Fruit fly (Drosophila melanogaster): ENCODE data around the gene SP1029.

Gene SP1029

DNA sequence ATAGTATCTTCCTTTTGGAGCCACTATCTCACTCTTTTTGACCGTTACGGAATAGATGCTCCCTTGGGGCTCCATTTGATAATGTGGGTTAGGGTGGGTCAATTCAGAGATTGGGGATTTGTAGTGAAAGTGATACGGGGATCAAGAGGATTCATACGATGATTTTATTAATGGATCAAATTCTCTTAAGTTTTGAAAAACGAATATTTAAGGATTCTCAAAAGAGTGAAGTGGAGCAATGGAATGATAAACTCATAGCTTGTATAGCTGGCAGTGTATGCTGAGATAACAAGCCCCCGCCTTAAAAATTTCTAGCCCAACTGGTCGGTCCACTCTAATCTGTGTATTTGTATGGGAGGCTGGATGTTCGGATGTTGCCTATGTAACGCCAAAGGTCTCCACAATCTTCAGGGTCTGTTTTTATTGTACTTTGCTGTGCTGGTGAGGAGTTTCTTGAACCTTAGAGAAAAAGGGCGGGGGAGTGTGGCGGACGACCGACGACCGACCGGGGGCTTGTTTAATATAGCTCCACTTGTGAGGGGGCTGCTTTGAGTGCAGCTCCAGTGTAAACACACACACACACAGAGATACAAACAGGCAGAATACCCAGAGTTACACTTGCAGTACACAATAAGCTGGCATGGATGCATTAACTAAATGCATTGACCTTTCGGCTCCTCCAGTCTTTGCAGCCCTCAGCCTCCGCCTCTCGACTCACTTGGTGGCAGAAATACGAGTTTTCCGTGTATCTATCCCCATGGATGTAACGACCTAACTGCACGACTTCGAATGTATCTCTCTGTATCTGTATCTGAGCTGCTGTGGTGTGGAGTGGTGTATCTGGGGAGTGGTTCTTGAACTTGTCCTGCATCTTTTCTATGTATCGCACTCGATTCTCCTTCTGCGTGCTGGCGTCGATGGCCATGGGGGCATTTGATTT is 30.7 kb upstream of the SP1029 start:
- peak; percentile 85 for TF ChIP-seq CG14655 (GFP tag; optimal IDR thresholded peaks at IDR 0.05)
- no peak for TF ChIP-seq CG10348 (GFP tag; IDR thresholded peaks at IDR 0.05)
- TF ChIP-seq Pif1B (GFP tag; optimal IDR thresholded peaks at IDR 0.05): peak; percentile 67
- peak; percentile 37 for TF ChIP-seq D1 (tag; optimal IDR thresholded peaks at IDR 0.05)
- peak; percentile 35; the same call in 1 of the 2 replicates for TF ChIP-seq CG12605 (GFP tag; IDR thresholded peaks at IDR 0.05)
- peak; percentile 28; the same call in 1 of the 3 replicates for TF ChIP-seq fd96Ca (GFP tag; IDR thresholded peaks at IDR 0.05)
- TF ChIP-seq CG4496 (GFP tag; IDR thresholded peaks at IDR 0.05): peak; percentile 71; the same call in 2 of the 3 replicates
- TF ChIP-seq EcR (GFP tag; optimal IDR thresholded peaks at IDR 0.05): peak; percentile 98
- 0 out of 2 replicates have a peak, but pooled peaks have one; percentile 10 for TF ChIP-seq rn (GFP tag; IDR thresholded peaks at IDR 0.05)
- peak; percentile 65 for TF ChIP-seq CG17806 (tag; optimal IDR thresholded peaks at IDR 0.05)
- TF ChIP-seq CG13204 (GFP tag; optimal IDR thresholded peaks at IDR 0.05): peak; percentile 13
- TF ChIP-seq Pif1A (GFP tag; optimal IDR thresholded peaks at IDR 0.05): peak; percentile 69
- peak; percentile 97 for TF ChIP-seq CG8159 (tag; optimal IDR thresholded peaks at IDR 0.05)
- no peak for TF ChIP-seq CG32121 (GFP tag; IDR thresholded peaks at IDR 0.05)
- TF ChIP-seq CG34367 (tag; optimal IDR thresholded peaks at IDR 0.05): peak; percentile 69
- TF ChIP-seq CG8301 (tag; optimal IDR thresholded peaks at IDR 0.05): peak; percentile 75
- no peak for TF ChIP-seq gl (tag; optimal IDR thresholded peaks at IDR 0.05)
- TF ChIP-seq Snoo (tag; optimal IDR thresholded peaks at IDR 0.05): no peak
- TF ChIP-seq CG9948 (tag; optimal IDR thresholded peaks at IDR 0.05): peak; percentile 79
- TF ChIP-seq Ets98B (GFP tag; IDR thresholded peaks at IDR 0.05): peak; percentile 39; the same call in 1 of the 2 replicates
- TF ChIP-seq CG15710 (tag; optimal IDR thresholded peaks at IDR 0.05): peak; percentile 62

DNA sequence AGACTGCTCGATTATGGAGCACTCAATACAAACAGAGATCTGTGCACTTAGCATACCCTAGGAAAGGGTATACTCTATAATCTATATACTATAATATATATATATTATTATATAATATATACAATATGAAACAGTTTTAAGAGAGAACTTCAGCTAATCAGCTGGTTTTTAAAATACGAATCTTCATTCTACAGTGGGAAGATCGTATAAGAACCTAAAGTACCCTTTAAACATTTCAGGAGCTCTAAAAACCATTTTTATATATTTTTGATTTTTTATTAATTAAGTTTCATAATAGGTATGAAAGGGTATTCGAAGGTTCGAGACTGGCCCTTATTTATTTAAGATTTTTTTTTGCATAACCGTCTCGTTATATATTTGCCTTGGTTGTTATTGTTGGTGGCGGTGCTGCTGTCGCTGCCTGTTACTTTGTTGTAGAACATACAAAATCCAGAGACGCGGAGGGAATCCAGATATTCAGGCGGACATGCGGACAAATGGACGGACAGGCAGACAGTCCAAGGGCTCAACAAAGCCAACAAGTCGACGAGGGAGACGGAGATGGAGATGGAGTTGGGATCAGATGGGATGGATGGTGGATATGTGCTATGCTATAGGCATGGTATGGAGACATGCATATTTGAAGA is 29.4 kb upstream of the SP1029 start:
- TF ChIP-seq Snoo (tag; optimal IDR thresholded peaks at IDR 0.05): no peak
- no peak for TF ChIP-seq CG32121 (GFP tag; IDR thresholded peaks at IDR 0.05)
- peak; percentile 60 for TF ChIP-seq EcR (GFP tag; optimal IDR thresholded peaks at IDR 0.05)
- no peak for TF ChIP-seq gl (tag; optimal IDR thresholded peaks at IDR 0.05)
- peak; percentile 98 for TF ChIP-seq CG8159 (tag; optimal IDR thresholded peaks at IDR 0.05)
- TF ChIP-seq Pif1B (GFP tag; optimal IDR thresholded peaks at IDR 0.05): no peak
- no peak for TF ChIP-seq CG34367 (tag; optimal IDR thresholded peaks at IDR 0.05)
- no peak for TF ChIP-seq Ets98B (GFP tag; IDR thresholded peaks at IDR 0.05)
- no peak for TF ChIP-seq rn (GFP tag; IDR thresholded peaks at IDR 0.05)
- TF ChIP-seq CG10348 (GFP tag; IDR thresholded peaks at IDR 0.05): no peak
- TF ChIP-seq fd96Ca (GFP tag; IDR thresholded peaks at IDR 0.05): no peak
- TF ChIP-seq CG4496 (GFP tag; IDR thresholded peaks at IDR 0.05): 0 out of 3 replicates have a peak, but pooled peaks have one; percentile 47
- TF ChIP-seq CG15710 (tag; optimal IDR thresholded peaks at IDR 0.05): peak; percentile 28
- TF ChIP-seq CG9948 (tag; optimal IDR thresholded peaks at IDR 0.05): peak; percentile 97
- no peak for TF ChIP-seq Pif1A (GFP tag; optimal IDR thresholded peaks at IDR 0.05)
- TF ChIP-seq D1 (tag; optimal IDR thresholded peaks at IDR 0.05): peak; percentile 92
- TF ChIP-seq CG17806 (tag; optimal IDR thresholded peaks at IDR 0.05): peak; percentile 96
- peak; percentile 34 for TF ChIP-seq CG8301 (tag; optimal IDR thresholded peaks at IDR 0.05)
- no peak for TF ChIP-seq CG12605 (GFP tag; IDR thresholded peaks at IDR 0.05)
- TF ChIP-seq CG14655 (GFP tag; optimal IDR thresholded peaks at IDR 0.05): peak; percentile 87
- TF ChIP-seq CG13204 (GFP tag; optimal IDR thresholded peaks at IDR 0.05): peak; percentile 16

DNA sequence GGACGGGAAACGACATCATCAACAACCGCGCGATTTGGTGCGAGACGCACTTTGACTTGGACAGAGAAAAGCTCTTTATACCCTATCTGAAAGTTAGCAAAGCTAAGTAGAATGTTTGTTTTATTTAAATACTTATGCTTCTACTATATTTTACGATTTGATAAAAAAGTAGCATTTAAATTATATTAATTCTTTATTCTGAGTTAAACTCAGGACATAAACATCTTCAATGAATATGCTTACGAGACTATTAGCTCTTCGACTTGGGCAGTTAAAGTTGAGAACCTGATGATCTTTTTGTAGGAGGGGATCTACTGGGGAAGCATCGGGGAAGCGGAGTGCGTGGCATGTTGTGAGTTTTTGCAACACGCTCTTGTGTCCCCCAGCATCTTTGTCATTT is 27.5 kb upstream of the SP1029 start:
- TF ChIP-seq rn (GFP tag; IDR thresholded peaks at IDR 0.05): peak; percentile 63
- peak; percentile 89 for TF ChIP-seq CG8159 (tag; optimal IDR thresholded peaks at IDR 0.05)
- peak; percentile 56 for TF ChIP-seq Snoo (tag; optimal IDR thresholded peaks at IDR 0.05)
- peak; percentile 87 for TF ChIP-seq CG9948 (tag; optimal IDR thresholded peaks at IDR 0.05)
- TF ChIP-seq CG17806 (tag; optimal IDR thresholded peaks at IDR 0.05): peak; percentile 89
- peak; percentile 77 for TF ChIP-seq CG14655 (GFP tag; optimal IDR thresholded peaks at IDR 0.05)
- TF ChIP-seq CG4496 (GFP tag; IDR thresholded peaks at IDR 0.05): peak; percentile 43; the same call in 1 of the 3 replicates
- peak; percentile 49; the same call in 1 of the 2 replicates for TF ChIP-seq Ets98B (GFP tag; IDR thresholded peaks at IDR 0.05)
- no peak for TF ChIP-seq CG13204 (GFP tag; optimal IDR thresholded peaks at IDR 0.05)
- TF ChIP-seq fd96Ca (GFP tag; IDR thresholded peaks at IDR 0.05): no peak
- no peak for TF ChIP-seq CG10348 (GFP tag; IDR thresholded peaks at IDR 0.05)
- peak; percentile 84 for TF ChIP-seq CG34367 (tag; optimal IDR thresholded peaks at IDR 0.05)
- peak; percentile 43; the same call in 1 of the 2 replicates for TF ChIP-seq CG32121 (GFP tag; IDR thresholded peaks at IDR 0.05)
- TF ChIP-seq EcR (GFP tag; optimal IDR thresholded peaks at IDR 0.05): no peak
- TF ChIP-seq Pif1B (GFP tag; optimal IDR thresholded peaks at IDR 0.05): peak; percentile 60
- TF ChIP-seq gl (tag; optimal IDR thresholded peaks at IDR 0.05): peak; percentile 51
- peak; percentile 66 for TF ChIP-seq CG12605 (GFP tag; IDR thresholded peaks at IDR 0.05)
- TF ChIP-seq CG8301 (tag; optimal IDR thresholded peaks at IDR 0.05): peak; percentile 71
- TF ChIP-seq D1 (tag; optimal IDR thresholded peaks at IDR 0.05): peak; percentile 74
- TF ChIP-seq Pif1A (GFP tag; optimal IDR thresholded peaks at IDR 0.05): peak; percentile 42
- TF ChIP-seq CG15710 (tag; optimal IDR thresholded peaks at IDR 0.05): peak; percentile 85

DNA sequence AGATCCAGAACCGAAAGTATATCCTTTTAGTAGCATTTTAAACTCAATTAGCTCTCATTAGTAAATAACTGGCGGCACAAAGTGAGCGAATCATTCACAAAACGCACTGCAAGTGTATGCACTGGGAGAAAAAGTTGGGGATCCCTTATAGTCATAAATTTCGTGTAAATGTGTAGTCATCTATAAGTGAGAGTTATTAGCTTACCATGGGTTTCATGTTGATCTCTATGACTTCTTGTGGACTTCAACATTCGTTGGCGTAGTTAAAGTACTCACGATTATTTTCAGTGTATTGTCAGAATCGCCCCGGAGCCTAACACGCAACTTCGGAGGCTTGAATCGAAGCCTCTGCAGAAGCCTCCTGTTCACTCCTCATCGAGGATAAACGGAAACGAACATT is 26.8 kb upstream of the SP1029 start:
- no peak for TF ChIP-seq CG32121 (GFP tag; IDR thresholded peaks at IDR 0.05)
- peak; percentile 94 for TF ChIP-seq CG34367 (tag; optimal IDR thresholded peaks at IDR 0.05)
- peak; percentile 10 for TF ChIP-seq D1 (tag; optimal IDR thresholded peaks at IDR 0.05)
- peak; percentile 75 for TF ChIP-seq CG4496 (GFP tag; IDR thresholded peaks at IDR 0.05)
- TF ChIP-seq CG9948 (tag; optimal IDR thresholded peaks at IDR 0.05): peak; percentile 90
- 0 out of 2 replicates have a peak, but pooled peaks have one; percentile 21 for TF ChIP-seq rn (GFP tag; IDR thresholded peaks at IDR 0.05)
- peak; percentile 31; the same call in 1 of the 2 replicates for TF ChIP-seq Ets98B (GFP tag; IDR thresholded peaks at IDR 0.05)
- TF ChIP-seq Snoo (tag; optimal IDR thresholded peaks at IDR 0.05): peak; percentile 82
- peak; percentile 82; the same call in 2 of the 3 replicates for TF ChIP-seq fd96Ca (GFP tag; IDR thresholded peaks at IDR 0.05)
- peak; percentile 87 for TF ChIP-seq gl (tag; optimal IDR thresholded peaks at IDR 0.05)
- TF ChIP-seq CG10348 (GFP tag; IDR thresholded peaks at IDR 0.05): no peak
- TF ChIP-seq CG17806 (tag; optimal IDR thresholded peaks at IDR 0.05): peak; percentile 89
- TF ChIP-seq CG13204 (GFP tag; optimal IDR thresholded peaks at IDR 0.05): peak; percentile 69
- TF ChIP-seq EcR (GFP tag; optimal IDR thresholded peaks at IDR 0.05): no peak
- peak; percentile 88 for TF ChIP-seq CG8159 (tag; optimal IDR thresholded peaks at IDR 0.05)
- TF ChIP-seq CG14655 (GFP tag; optimal IDR thresholded peaks at IDR 0.05): peak; percentile 72
- TF ChIP-seq Pif1B (GFP tag; optimal IDR thresholded peaks at IDR 0.05): peak; percentile 82
- TF ChIP-seq Pif1A (GFP tag; optimal IDR thresholded peaks at IDR 0.05): peak; percentile 84
- TF ChIP-seq CG12605 (GFP tag; IDR thresholded peaks at IDR 0.05): peak; percentile 42; the same call in 1 of the 2 replicates
- peak; percentile 48 for TF ChIP-seq CG8301 (tag; optimal IDR thresholded peaks at IDR 0.05)
- peak; percentile 92 for TF ChIP-seq CG15710 (tag; optimal IDR thresholded peaks at IDR 0.05)
